Worm (Caenorhabditis elegans) whole organism, mixed stage, embryonic: ENCODE data around the gene spot-1.
A peak's percentile ranks its signal among the peaks of the same experiment; 100 is the strongest.

Experiments
- M03D4.4 ChIP-seq: sonication (generic microtip); optimal IDR thresholded peaks from 2 replicates; lab custom pipeline; 2017; ENCODE audit warnings: mild to moderate bottlenecking, missing genetic modification characterization, missing compliant biosample characterization
- bed-3 ChIP-seq: fragments of 200-800 bp; sonication (Bioruptor generic); optimal IDR thresholded peaks from 3 replicates; lab custom pipeline; 2018; ENCODE audit warnings: mild to moderate bottlenecking, missing genetic modification characterization, moderate library complexity, missing compliant biosample characterization
- blmp-1 ChIP-seq: fragments of 150-350 bp; optimal IDR thresholded peaks from 2 replicates; lab custom pipeline; 2014; ENCODE audit warnings: missing biosample characterization, missing genetic modification characterization
- ceh-39 ChIP-seq: fragments of 150-350 bp; optimal IDR thresholded peaks from 2 replicates; lab custom pipeline; 2014; ENCODE audit warnings: missing biosample characterization, missing genetic modification characterization
- ceh-43 ChIP-seq: fragments of 200-800 bp; sonication (Bioruptor generic); optimal IDR thresholded peaks from 2 replicates; lab custom pipeline; 2018; ENCODE audit warnings: mild to moderate bottlenecking, missing genetic modification characterization, moderate library complexity, missing compliant biosample characterization
- ceh-83 ChIP-seq: fragments of 200-800 bp; sonication (Bioruptor generic); optimal IDR thresholded peaks from 2 replicates; lab custom pipeline; 2018; ENCODE audit warnings: mild to moderate bottlenecking, missing genetic modification characterization, missing compliant biosample characterization
- ces-1 ChIP-seq: fragments of 150-350 bp; optimal IDR thresholded peaks from 2 replicates; lab custom pipeline; 2014; ENCODE audit warnings: missing biosample characterization, missing genetic modification reagents, missing genetic modification characterization
- cnd-1 ChIP-seq: fragments of 200-800 bp; sonication (Bioruptor generic); optimal IDR thresholded peaks from 2 replicates; lab custom pipeline; 2018; ENCODE audit warnings: mild to moderate bottlenecking, missing genetic modification characterization, missing compliant biosample characterization
- drap-1 ChIP-seq: fragments of 200-800 bp; sonication (Bioruptor generic); optimal IDR thresholded peaks from 3 replicates; lab custom pipeline; 2018; ENCODE audit warnings: mild to moderate bottlenecking, missing genetic modification characterization, missing compliant biosample characterization
- elt-1 ChIP-seq: sonication (generic microtip); optimal IDR thresholded peaks from 2 replicates; lab custom pipeline; 2017; ENCODE audit warnings: missing genetic modification characterization, mild to moderate bottlenecking, missing compliant biosample characterization, antibody characterized with exemption, moderate library complexity, borderline replicate concordance; ENCODE audit not compliant: insufficient read depth
- flh-1 ChIP-seq: fragments of 200-800 bp; sonication (Bioruptor generic); optimal IDR thresholded peaks from 2 replicates; lab custom pipeline; 2018; ENCODE audit warnings: mild to moderate bottlenecking, missing genetic modification characterization, moderate library complexity, missing compliant biosample characterization
- ham-2 ChIP-seq: fragments of 200-800 bp; sonication (Bioruptor generic); optimal IDR thresholded peaks from 2 replicates; lab custom pipeline; 2018; ENCODE audit warnings: mild to moderate bottlenecking, missing genetic modification characterization, missing compliant biosample characterization
- hlh-1 ChIP-seq: fragments of 150-350 bp; optimal IDR thresholded peaks from 2 replicates; lab custom pipeline; 2014; ENCODE audit warnings: missing biosample characterization, missing genetic modification reagents, missing genetic modification characterization
- lin-13 ChIP-seq: fragments of 150-350 bp; optimal IDR thresholded peaks from 2 replicates; lab custom pipeline; 2014; ENCODE audit warnings: missing biosample characterization, missing genetic modification characterization
- lin-32 ChIP-seq: fragments of 200-800 bp; sonication (Bioruptor generic); optimal IDR thresholded peaks from 2 replicates; lab custom pipeline; 2018; ENCODE audit warnings: mild to moderate bottlenecking, missing genetic modification characterization, missing compliant biosample characterization
- lsy-2 ChIP-seq: fragments of 150-350 bp; optimal IDR thresholded peaks from 2 replicates; lab custom pipeline; 2014; ENCODE audit warnings: missing biosample characterization, missing genetic modification characterization
- mab-5 ChIP-seq: fragments of 150-350 bp; optimal IDR thresholded peaks from 2 replicates; lab custom pipeline; 2014; ENCODE audit warnings: missing biosample characterization, missing genetic modification characterization
- mep-1 ChIP-seq: fragments of 150-350 bp; optimal IDR thresholded peaks from 2 replicates; lab custom pipeline; 2017; ENCODE audit warnings: missing biosample characterization, missing genetic modification reagents, missing genetic modification characterization, inconsistent platforms
- nhr-12 ChIP-seq: fragments of 150-350 bp; optimal IDR thresholded peaks from 2 replicates; lab custom pipeline; 2014; ENCODE audit warnings: missing biosample characterization, missing genetic modification characterization
- nhr-2 ChIP-seq: fragments of 150-350 bp; optimal IDR thresholded peaks from 2 replicates; lab custom pipeline; 2014; ENCODE audit warnings: missing biosample characterization, missing genetic modification characterization
- nhr-237 ChIP-seq: fragments of 150-350 bp; optimal IDR thresholded peaks from 2 replicates; lab custom pipeline; 2014; ENCODE audit warnings: missing biosample characterization, missing genetic modification characterization
- nhr-28 ChIP-seq: fragments of 150-350 bp; optimal IDR thresholded peaks from 2 replicates; lab custom pipeline; 2014; ENCODE audit warnings: missing biosample characterization, missing genetic modification characterization
- nhr-76 ChIP-seq: sonication (generic microtip); optimal IDR thresholded peaks from 2 replicates; lab custom pipeline; 2017; ENCODE audit warnings: missing biosample characterization, missing genetic modification characterization
- sem-2 ChIP-seq: fragments of 200-800 bp; sonication (Bioruptor generic); optimal IDR thresholded peaks from 2 replicates; lab custom pipeline; 2018; ENCODE audit warnings: mild to moderate bottlenecking, missing genetic modification characterization, missing compliant biosample characterization
- snpc-4 ChIP-seq: fragments of 150-350 bp; optimal IDR thresholded peaks from 2 replicates; lab custom pipeline; 2014; ENCODE audit warnings: missing biosample characterization, missing genetic modification characterization
- unc-120 ChIP-seq: sonication (generic microtip); optimal IDR thresholded peaks from 2 replicates; lab custom pipeline; 2017; ENCODE audit warnings: missing genetic modification characterization, missing compliant biosample characterization; ENCODE audit not compliant: poor library complexity, severe bottlenecking
- unc-39 ChIP-seq: fragments of 150-350 bp; optimal IDR thresholded peaks from 2 replicates; lab custom pipeline; 2014; ENCODE audit warnings: missing biosample characterization, missing genetic modification characterization
- unc-62 ChIP-seq: fragments of 150-350 bp; optimal IDR thresholded peaks from 2 replicates; lab custom pipeline; 2014; ENCODE audit warnings: missing biosample characterization, missing genetic modification reagents, missing genetic modification characterization
- zip-8 ChIP-seq: fragments of 150-350 bp; optimal IDR thresholded peaks from 2 replicates; lab custom pipeline; 2014; ENCODE audit warnings: missing biosample characterization, missing genetic modification characterization
- ztf-11 ChIP-seq: fragments of 150-350 bp; optimal IDR thresholded peaks from 2 replicates; lab custom pipeline; 2014; ENCODE audit warnings: missing biosample characterization, missing genetic modification characterization

spot-1 gene

DNA sequence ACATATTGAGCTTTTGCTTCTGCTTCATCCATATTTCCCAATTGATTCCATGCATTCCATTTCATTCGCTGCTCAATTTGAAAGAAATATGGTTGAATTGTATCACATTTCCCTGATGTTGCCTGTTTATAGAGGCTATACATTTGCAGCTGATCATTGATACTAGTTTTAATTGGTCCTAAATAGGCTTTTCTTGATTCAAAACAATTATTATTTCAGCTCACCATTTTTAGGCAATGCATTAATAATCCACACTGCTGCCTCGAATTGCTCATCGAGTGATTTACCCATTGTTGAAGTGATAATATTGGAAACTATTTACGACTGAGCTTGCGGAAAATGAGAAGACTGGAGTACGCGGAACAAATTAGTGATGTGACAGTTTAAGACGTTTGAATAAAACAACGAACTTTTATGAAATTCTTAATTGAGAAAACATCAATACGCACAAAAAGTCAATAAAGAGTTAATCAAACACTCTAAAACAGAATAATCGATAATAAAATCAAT lies 31.6 kb upstream of the spot-1 start, which contains the start of gene acbp-4:
TSS of gene acbp-4 (minus strand) at position 510 of the 510 bp plus-strand sequence.
- TF ChIP-seq lin-13 (tag; lab: Kevin White, UChicago) (no peak), unc-39 (tag; lab: Kevin White, UChicago) (no peak), flh-1 (GFP tag; lab: Kevin White, UChicago) (no peak), unc-120 (tag; lab: Kevin White, UChicago) (no peak), mep-1 (tag; lab: Kevin White, UChicago) (no peak), ceh-43 (no peak), bed-3 (GFP tag; lab: Kevin White, UChicago) (no peak), blmp-1 (tag; lab: Kevin White, UChicago) (no peak), ham-2 (no peak), drap-1 (GFP tag; lab: Kevin White, UChicago) (no peak), lsy-2 (no peak)

DNA sequence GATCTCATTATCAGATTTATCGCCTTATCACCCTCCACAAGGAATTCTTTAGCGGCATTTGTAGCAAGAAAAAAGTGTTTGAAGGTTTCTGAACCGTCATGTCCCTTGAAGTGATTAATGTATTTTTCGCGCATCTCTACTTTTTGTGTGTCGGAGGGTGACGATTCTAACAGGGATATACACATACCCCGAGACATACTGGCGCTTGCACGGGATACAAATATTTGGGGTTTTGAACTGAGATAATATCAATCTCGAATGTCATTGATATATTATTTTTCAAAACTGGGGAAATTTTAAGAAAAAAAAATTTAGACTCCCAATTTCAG lies 28.5 kb upstream of the spot-1 start:
- no peak for TF ChIP-seq elt-1 (tag; lab: Kevin White, UChicago)

DNA sequence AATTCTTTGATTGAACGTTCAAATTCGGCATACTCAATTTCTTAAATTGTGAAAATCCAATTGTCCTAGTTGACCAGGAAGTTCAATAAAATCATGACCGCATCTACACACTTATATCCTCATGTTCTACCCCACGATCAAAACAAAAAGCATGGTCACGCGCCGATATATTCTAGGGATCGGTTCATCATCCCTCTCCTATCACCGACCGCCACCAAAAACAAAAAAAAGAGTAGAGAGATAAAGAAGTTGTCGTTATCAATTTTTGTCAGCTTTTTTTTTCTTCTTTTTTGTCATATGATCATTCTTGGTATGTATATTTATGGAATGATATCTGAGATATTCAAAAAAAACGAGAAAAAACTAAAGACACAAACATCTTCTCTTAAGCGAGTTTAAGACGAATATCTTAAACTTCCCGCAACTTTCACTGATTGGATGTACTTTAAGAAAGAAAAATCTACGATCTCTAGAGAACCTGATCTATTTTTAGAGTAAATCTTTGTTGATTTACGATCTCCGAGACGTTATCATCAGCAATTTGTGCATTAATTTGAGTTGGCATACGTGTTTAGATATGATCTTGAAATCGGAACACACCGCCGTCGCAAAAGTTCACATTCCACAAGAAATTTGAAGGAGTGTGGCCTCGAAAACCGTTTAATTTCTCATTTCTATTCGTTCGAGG lies 28.0 kb upstream of the spot-1 start:
- TF ChIP-seq cnd-1 (tag; lab: Kevin White, UChicago) (no peak), ham-2 (no peak), lin-32 (GFP tag; lab: Kevin White, UChicago) (no peak), elt-1 (tag; lab: Kevin White, UChicago) (peak; percentile 44), ces-1 (GFP tag; lab: Kevin White, UChicago) (no peak), mab-5 (tag; lab: Kevin White, UChicago) (no peak)

DNA sequence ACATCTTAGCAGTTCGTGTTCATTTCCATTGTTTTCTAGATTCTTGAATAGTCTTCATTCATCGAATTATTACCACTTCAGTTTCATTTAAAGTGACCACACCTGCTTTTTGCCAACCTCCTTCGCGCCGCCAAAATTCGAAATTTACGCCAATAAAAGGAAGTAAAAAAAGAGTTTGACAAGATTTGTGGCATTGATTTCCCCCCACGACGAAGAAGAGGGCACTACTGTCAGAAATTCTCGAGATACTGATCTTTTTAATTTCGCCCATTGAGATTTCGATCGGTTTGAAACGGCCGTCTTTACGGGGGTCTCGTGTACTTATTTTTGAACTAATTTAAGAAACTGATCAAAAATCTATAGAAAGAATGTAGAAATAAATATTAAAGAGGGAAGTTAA lies 24.6 kb upstream of the spot-1 start:
- TF ChIP-seq hlh-1 (tag; lab: Kevin White, UChicago): no peak
- no peak for TF ChIP-seq nhr-2 (tag; lab: Kevin White, UChicago)
- TF ChIP-seq zip-8 (tag; lab: Kevin White, UChicago): no peak
- TF ChIP-seq mep-1 (tag; lab: Kevin White, UChicago): no peak
- no peak for TF ChIP-seq M03D4.4
- TF ChIP-seq ces-1 (GFP tag; lab: Kevin White, UChicago): no peak

DNA sequence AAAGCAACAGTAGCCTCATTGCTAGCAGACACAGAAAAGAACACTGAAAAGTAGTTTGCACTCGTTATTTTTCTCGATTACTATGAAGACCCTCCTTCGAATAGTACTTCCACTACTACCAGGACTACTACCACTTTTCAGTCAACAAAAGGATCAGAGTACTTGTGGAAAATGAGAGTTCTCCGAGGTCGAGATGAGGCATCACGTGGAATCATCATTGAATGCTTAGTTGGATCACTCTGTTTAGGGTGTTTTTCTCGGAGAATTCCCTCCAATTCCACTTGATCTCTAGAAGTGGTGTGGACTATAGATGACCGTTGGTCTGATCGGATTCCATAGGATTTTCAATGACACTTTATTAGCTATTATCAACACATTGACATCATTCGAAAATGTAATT lies 23.7 kb upstream of the spot-1 start:
- TF ChIP-seq elt-1 (tag; lab: Kevin White, UChicago): no peak
- no peak for TF ChIP-seq unc-62 (GFP tag; lab: Kevin White, UChicago)
- TF ChIP-seq, all 35 proteins: peak for 0

DNA sequence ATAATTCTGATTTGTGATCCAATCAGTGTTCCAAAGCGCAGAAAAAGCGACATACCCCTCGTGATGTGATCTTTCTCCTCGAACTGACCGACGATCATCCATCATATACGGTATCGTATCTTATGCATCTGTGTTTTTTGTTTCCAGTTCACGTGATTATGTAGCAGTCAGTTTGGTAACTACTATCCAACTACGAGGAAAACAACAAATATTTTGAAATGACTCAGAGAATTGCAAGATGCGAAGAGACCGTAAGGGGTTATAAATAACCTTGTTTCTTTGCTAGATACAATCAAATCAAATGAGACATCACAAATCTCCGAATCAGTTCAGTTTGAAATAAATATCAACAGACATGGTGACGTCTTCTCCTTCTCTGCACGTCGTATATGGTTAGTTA lies 23.1 kb upstream of the spot-1 start:
- TF ChIP-seq ceh-83 (no peak), hlh-1 (tag; lab: Kevin White, UChicago) (no peak), flh-1 (GFP tag; lab: Kevin White, UChicago) (no peak), zip-8 (tag; lab: Kevin White, UChicago) (no peak), sem-2 (no peak), ceh-39 (no peak), nhr-2 (tag; lab: Kevin White, UChicago) (no peak), snpc-4 (tag; lab: Kevin White, UChicago) (no peak), M03D4.4 (no peak), ztf-11 (tag; lab: Kevin White, UChicago) (no peak), nhr-28 (no peak)

DNA sequence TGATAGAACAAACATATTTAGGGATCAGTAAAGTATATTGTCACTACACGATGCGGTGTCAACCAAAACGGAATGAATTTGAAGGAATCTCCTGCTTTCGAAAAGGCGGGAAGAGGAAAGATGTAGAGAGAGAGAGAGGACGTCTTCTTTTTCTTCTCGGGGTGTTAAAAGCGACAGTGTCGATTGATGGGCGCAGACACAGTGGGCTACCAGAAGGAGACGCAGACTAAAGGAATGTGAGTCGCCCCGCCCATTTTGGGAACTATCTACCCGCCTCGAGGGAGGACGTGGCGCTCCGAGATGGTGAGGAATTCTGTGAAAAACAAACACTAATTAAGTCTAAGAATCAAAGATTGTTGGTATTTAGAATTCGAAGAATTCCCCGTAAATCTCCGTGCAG lies 22.4 kb upstream of the spot-1 start, which contains the start of the genes B0361.14 and B0361.9:
TSS of gene B0361.14 (minus strand) at position 66 of the 400 bp plus-strand sequence.
TSS of gene B0361.9 (minus strand) at position 166 of the 400 bp plus-strand sequence.
- no peak for TF ChIP-seq unc-120 (tag; lab: Kevin White, UChicago)
- TF ChIP-seq lin-32 (GFP tag; lab: Kevin White, UChicago): no peak
- TF ChIP-seq flh-1 (GFP tag; lab: Kevin White, UChicago): no peak
- no peak for TF ChIP-seq ceh-39
- no peak for TF ChIP-seq zip-8 (tag; lab: Kevin White, UChicago)
- no peak for TF ChIP-seq nhr-12 (tag; lab: Kevin White, UChicago)
- TF ChIP-seq lsy-2: no peak
- TF ChIP-seq lin-13 (tag; lab: Kevin White, UChicago): no peak
- TF ChIP-seq nhr-76 (tag; lab: Kevin White, UChicago): no peak
- no peak for TF ChIP-seq nhr-2 (tag; lab: Kevin White, UChicago)
- TF ChIP-seq unc-39 (tag; lab: Kevin White, UChicago): no peak
- TF ChIP-seq nhr-237 (tag; lab: Kevin White, UChicago): no peak
- no peak for TF ChIP-seq nhr-28
- TF ChIP-seq ceh-83: no peak
- TF ChIP-seq ces-1 (GFP tag; lab: Kevin White, UChicago): no peak
- TF ChIP-seq ztf-11 (tag; lab: Kevin White, UChicago): no peak
- no peak for TF ChIP-seq M03D4.4
